Worm (Caenorhabditis elegans): ENCODE results near the gene srb-16.
A peak's percentile ranks its signal among the peaks of the same experiment; 100 is the strongest.

srb-16 gene

ce11 chrII:5181497-5181896, 30.8 kb upstream of the srb-16 start (continued):
- TF ChIP-seq ztf-26 (tag; optimal IDR thresholded peaks at IDR 0.05) = peak; percentile 27
- TF ChIP-seq ceh-91 (GFP tag; IDR thresholded peaks at IDR 0.05) = no peak
- no peak for TF ChIP-seq snpc-1.1 (tag; optimal IDR thresholded peaks at IDR 0.05; ENCODE audit: insufficient read depth)
- no peak for TF ChIP-seq nfya-1 (tag; optimal IDR thresholded peaks at IDR 0.05; ENCODE audit: borderline replicate concordance, insufficient read depth)
- no peak for TF ChIP-seq mxl-1 (tag; optimal IDR thresholded peaks at IDR 0.05)
- no peak for TF ChIP-seq cebp-1 (GFP tag; IDR thresholded peaks at IDR 0.05)
- TF ChIP-seq cebp-1 (tag; optimal IDR thresholded peaks at IDR 0.05) = peak; percentile 72
- peak; percentile 16 for TF ChIP-seq nhr-90 (tag; optimal IDR thresholded peaks at IDR 0.05)
- no peak for TF ChIP-seq ztf-22 (GFP tag; optimal IDR thresholded peaks at IDR 0.05)
- TF ChIP-seq let-526 (GFP tag; IDR thresholded peaks at IDR 0.05) = no peak
- TF ChIP-seq ccch-3 (GFP tag; optimal IDR thresholded peaks at IDR 0.05) = no peak
- no peak for TF ChIP-seq Y95B8A.8 (GFP tag; IDR thresholded peaks at IDR 0.05)
- no peak for TF ChIP-seq rec-8 (tag; optimal IDR thresholded peaks at IDR 0.05)
- no peak for TF ChIP-seq D2030.7 (GFP tag; IDR thresholded peaks at IDR 0.05)
- TF ChIP-seq F57C9.4 (tag; optimal IDR thresholded peaks at IDR 0.05) = no peak
- TF ChIP-seq hlh-26 (GFP tag; conservative IDR thresholded peaks at IDR 0.05) = no peak
- peak; percentile 92 for TF ChIP-seq zfh-2 (GFP tag; conservative IDR thresholded peaks at IDR 0.05)
- no peak for TF ChIP-seq unc-130 (GFP tag; optimal IDR thresholded peaks at IDR 0.05)
- no peak for TF ChIP-seq lag-1 (GFP tag; IDR thresholded peaks at IDR 0.05)
- TF ChIP-seq hlh-12 (tag; optimal IDR thresholded peaks at IDR 0.05) = no peak
- TF ChIP-seq mes-4 (tag; optimal IDR thresholded peaks at IDR 0.05) = no peak
- peak; percentile 32 for TF ChIP-seq F52B5.7 (tag; optimal IDR thresholded peaks at IDR 0.05)
- TF ChIP-seq madf-6 (GFP tag; IDR thresholded peaks at IDR 0.05) = no peak
- TF ChIP-seq madf-8 (GFP tag; conservative IDR thresholded peaks at IDR 0.05) = no peak
- no peak for TF ChIP-seq dpff-1 (tag; optimal IDR thresholded peaks at IDR 0.05)
- TF ChIP-seq egl-18 (GFP tag; IDR thresholded peaks at IDR 0.05) = no peak
- TF ChIP-seq tbx-9 (tag; optimal IDR thresholded peaks at IDR 0.05; ENCODE audit: borderline replicate concordance) = no peak
- no peak for TF ChIP-seq snpc-1.3 (tag; optimal IDR thresholded peaks at IDR 0.05; ENCODE audit: insufficient read depth)
- peak; percentile 46 for TF ChIP-seq die-1 (tag; optimal IDR thresholded peaks at IDR 0.05)
- TF ChIP-seq sptf-2 (GFP tag; optimal IDR thresholded peaks at IDR 0.05) = no peak
- TF ChIP-seq tlf-1 (GFP tag; optimal IDR thresholded peaks at IDR 0.05) = no peak
- peak; percentile 28 for TF ChIP-seq gei-17 (GFP tag; optimal IDR thresholded peaks at IDR 0.05)
- TF ChIP-seq unc-62 (GFP tag; optimal IDR thresholded peaks at IDR 0.05) = peak; percentile 31
- TF ChIP-seq madf-10 (tag; optimal IDR thresholded peaks at IDR 0.05) = peak; percentile 61
- no peak for TF ChIP-seq ekl-4 (GFP tag; IDR thresholded peaks at IDR 0.05)
- TF ChIP-seq T26A5.8 (tag; optimal IDR thresholded peaks at IDR 0.05) = no peak
- TF ChIP-seq Y79H2A.3 (GFP tag; conservative IDR thresholded peaks at IDR 0.05) = no peak
- peak; percentile 26 for TF ChIP-seq atf-7 (tag; optimal IDR thresholded peaks at IDR 0.05)
- no peak for TF ChIP-seq B0035.1 (tag; optimal IDR thresholded peaks at IDR 0.05)
- TF ChIP-seq repo-1 (tag; optimal IDR thresholded peaks at IDR 0.05) = peak; percentile 55
- no peak for TF ChIP-seq F37B4.10 (GFP tag; IDR thresholded peaks at IDR 0.05)
- no peak for TF ChIP-seq egrh-3 (GFP tag; IDR thresholded peaks at IDR 0.05)
- TF ChIP-seq attf-5 (GFP tag; optimal IDR thresholded peaks at IDR 0.05) = peak; percentile 75
- no peak for TF ChIP-seq bed-2 (GFP tag; IDR thresholded peaks at IDR 0.05)
- peak; percentile 42; the same call in 1 of the 2 replicates for TF ChIP-seq B0336.3 (GFP tag; IDR thresholded peaks at IDR 0.05)
- peak; percentile 64 for TF ChIP-seq somi-1 (GFP tag; optimal IDR thresholded peaks at IDR 0.05)
- no peak for TF ChIP-seq athp-1 (tag; optimal IDR thresholded peaks at IDR 0.05)
- TF ChIP-seq B0261.1 (tag; optimal IDR thresholded peaks at IDR 0.05) = no peak
- no peak for TF ChIP-seq madf-3 (GFP tag; IDR thresholded peaks at IDR 0.05)
- peak; percentile 26 for TF ChIP-seq ztf-18 (tag; optimal IDR thresholded peaks at IDR 0.05)
